Worm (Caenorhabditis elegans) whole organism, L1 larva: Measurements from ENCODE around the gene cwp-2.

Source experiments
- C04F5.9 ChIP-seq: sonication (generic microtip); optimal IDR thresholded peaks from 2 replicates; lab custom pipeline; 2016; ENCODE audit warnings: missing genetic modification characterization, missing compliant biosample characterization
- F16B12.6 ChIP-seq: fragments of 150-350 bp; optimal IDR thresholded peaks from 2 replicates; lab custom pipeline; 2014; ENCODE audit warnings: missing biosample characterization, missing genetic modification characterization
- alr-1 ChIP-seq: fragments of 200-800 bp; sonication (Bioruptor generic); optimal IDR thresholded peaks from 2 replicates; lab custom pipeline; 2018; ENCODE audit warnings: borderline replicate concordance, mild to moderate bottlenecking, missing genetic modification characterization, missing compliant biosample characterization
- aly-2 ChIP-seq: fragments of 150-350 bp; optimal IDR thresholded peaks from 2 replicates; lab custom pipeline; 2014; ENCODE audit warnings: missing biosample characterization, missing genetic modification characterization
- ama-1 ChIP-seq: fragments of 150-350 bp; optimal IDR thresholded peaks from 2 replicates; lab custom pipeline; 2014
- blmp-1 ChIP-seq: fragments of 150-350 bp; optimal IDR thresholded peaks from 2 replicates; lab custom pipeline; 2014; ENCODE audit warnings: missing biosample characterization, missing genetic modification characterization
- ceh-63 ChIP-seq: fragments of 200-800 bp; sonication (Bioruptor generic); optimal IDR thresholded peaks from 2 replicates; lab custom pipeline; 2018; ENCODE audit warnings: mild to moderate bottlenecking, missing genetic modification characterization, missing compliant biosample characterization
- ceh-88 ChIP-seq: fragments of 200-800 bp; sonication (Bioruptor generic); IDR thresholded peaks from 2 replicates; pipeline ENCODE4 v1.3.6; 2022; ENCODE audit warnings: missing genetic modification characterization, missing compliant biosample characterization
- ceh-90 ChIP-seq: sonication (generic microtip); optimal IDR thresholded peaks from 2 replicates; lab custom pipeline; 2016; ENCODE audit warnings: missing genetic modification characterization, missing compliant biosample characterization
- ces-1 ChIP-seq: fragments of 150-350 bp; optimal IDR thresholded peaks from 2 replicates; lab custom pipeline; 2014; ENCODE audit warnings: missing biosample characterization, missing genetic modification reagents, missing genetic modification characterization
- dpl-1 ChIP-seq, 3 experiments: fragments of 150-350 bp in 2 of 3; sonication (generic microtip) in 1 of 3; optimal IDR thresholded peaks; 2 replicates each; lab custom pipeline; 2014 to 2017; ENCODE audit warnings: missing biosample characterization in 3 of 3, missing genetic modification characterization in 3 of 3, missing genetic modification reagents in 3 of 3
- dsc-1 ChIP-seq: sonication (generic microtip); optimal IDR thresholded peaks from 2 replicates; lab custom pipeline; 2016; ENCODE audit warnings: mild to moderate bottlenecking, missing genetic modification characterization, missing compliant biosample characterization
- efl-1 ChIP-seq, 4 experiments: fragments of 150-350 bp; optimal IDR thresholded peaks in 3 of 4; peaks in 1 of 4; 1 replicate in 1 of 4; 2 replicates in 3 of 4; lab custom pipeline; 2014; ENCODE audit warnings: missing biosample characterization in 2 of 4, missing genetic modification characterization in 2 of 4, missing genetic modification reagents in 2 of 4
- egl-13 ChIP-seq: sonication (generic microtip); optimal IDR thresholded peaks from 2 replicates; lab custom pipeline; 2016; ENCODE audit warnings: missing genotype, missing genetic modification reagents, missing genetic modification characterization, missing compliant biosample characterization
- elt-3 ChIP-seq, 6 experiments: fragments of 150-350 bp in 1 of 6; sonication (generic microtip); optimal IDR thresholded peaks; 2 replicates each; lab custom pipeline; 2017 to 2018; ENCODE audit warnings: missing biosample characterization in 6 of 6, missing genetic modification characterization in 6 of 6, inconsistent platforms in 1 of 6
- fkh-10 ChIP-seq: sonication (generic microtip); optimal IDR thresholded peaks from 2 replicates; lab custom pipeline; 2017; ENCODE audit warnings: missing biosample characterization, missing genetic modification reagents, missing genetic modification characterization
- fkh-8 ChIP-seq: sonication (generic microtip); optimal IDR thresholded peaks from 2 replicates; lab custom pipeline; 2016; ENCODE audit warnings: mild to moderate bottlenecking, missing genetic modification characterization, missing compliant biosample characterization
- grh-1 ChIP-seq: fragments of 200-800 bp; sonication (Bioruptor generic); IDR thresholded peaks from 2 replicates; pipeline ENCODE4 v1.3.6; 2022; ENCODE audit warnings: missing genetic modification reagents, missing genetic modification characterization, missing compliant biosample characterization
- hlh-4 ChIP-seq: sonication (generic microtip); optimal IDR thresholded peaks from 2 replicates; lab custom pipeline; 2016; ENCODE audit warnings: mild to moderate bottlenecking, missing genetic modification characterization, missing compliant biosample characterization
- lin-13 ChIP-seq: fragments of 150-350 bp; optimal IDR thresholded peaks from 2 replicates; lab custom pipeline; 2014; ENCODE audit warnings: missing biosample characterization, missing genetic modification reagents, missing genetic modification characterization
- lin-14 ChIP-seq: fragments of 200-800 bp; sonication (Bioruptor generic); optimal IDR thresholded peaks from 2 replicates; lab custom pipeline; 2018; ENCODE audit warnings: mild to moderate bottlenecking, missing genetic modification characterization, moderate library complexity, missing compliant biosample characterization
- lin-15B ChIP-seq: fragments of 150-350 bp; sonication (generic microtip); optimal IDR thresholded peaks from 3 replicates; lab custom pipeline; 2014; ENCODE audit warnings: missing biosample characterization, missing genetic modification characterization
- lin-35 ChIP-seq, 2 experiments: fragments of 150-350 bp; optimal IDR thresholded peaks; 2 replicates each; lab custom pipeline; 2014; ENCODE audit warnings: missing biosample characterization in 2 of 2, missing genetic modification characterization in 2 of 2, missing genetic modification reagents in 2 of 2
- lin-39 ChIP-seq: fragments of 150-350 bp; optimal IDR thresholded peaks from 2 replicates; lab custom pipeline; 2014; ENCODE audit warnings: missing biosample characterization, missing genetic modification reagents, missing genetic modification characterization
- lir-3 ChIP-seq: sonication (generic microtip); optimal IDR thresholded peaks from 2 replicates; lab custom pipeline; 2016; ENCODE audit warnings: mild to moderate bottlenecking, missing genetic modification characterization, moderate library complexity, missing compliant biosample characterization; ENCODE audit not compliant: poor library complexity
- lsy-2 ChIP-seq, 2 experiments: fragments of 150-350 bp; optimal IDR thresholded peaks; 2 replicates each; lab custom pipeline; 2014; ENCODE audit warnings: missing biosample characterization in 2 of 2, missing genetic modification characterization in 2 of 2
- mdl-1 ChIP-seq, 2 experiments: fragments of 150-350 bp; optimal IDR thresholded peaks; 2 replicates each; lab custom pipeline; 2014 to 2017; ENCODE audit warnings: missing biosample characterization in 2 of 2, missing genetic modification characterization in 2 of 2, inconsistent platforms in 1 of 2
- mef-2 ChIP-seq: fragments of 150-350 bp; optimal IDR thresholded peaks from 2 replicates; lab custom pipeline; 2014; ENCODE audit warnings: missing biosample characterization, missing genetic modification characterization
- nhr-11 ChIP-seq: fragments of 150-350 bp; optimal IDR thresholded peaks from 2 replicates; lab custom pipeline; 2014; ENCODE audit warnings: missing biosample characterization, missing genetic modification characterization
- nhr-12 ChIP-seq: sonication (generic microtip); optimal IDR thresholded peaks from 2 replicates; lab custom pipeline; 2017; ENCODE audit warnings: missing biosample characterization, missing genetic modification characterization
- nhr-19 ChIP-seq: fragments of 200-800 bp; sonication (Bioruptor generic); conservative IDR thresholded peaks from 2 replicates; pipeline ENCODE4 v1.3.6; 2022; ENCODE audit warnings: missing genetic modification characterization, missing compliant biosample characterization
- nhr-20 ChIP-seq: sonication (generic microtip); optimal IDR thresholded peaks from 2 replicates; lab custom pipeline; 2016; ENCODE audit warnings: mild to moderate bottlenecking, missing genetic modification characterization, missing compliant biosample characterization
- nhr-28 ChIP-seq: fragments of 150-350 bp; optimal IDR thresholded peaks from 2 replicates; lab custom pipeline; 2014; ENCODE audit warnings: missing biosample characterization, missing genetic modification characterization
- nhr-47 ChIP-seq: sonication (generic microtip); optimal IDR thresholded peaks from 2 replicates; lab custom pipeline; 2016; ENCODE audit warnings: mild to moderate bottlenecking, missing genetic modification characterization, moderate library complexity, missing compliant biosample characterization
- nhr-71 ChIP-seq: sonication (generic microtip); optimal IDR thresholded peaks from 2 replicates; lab custom pipeline; 2016; ENCODE audit warnings: mild to moderate bottlenecking, missing genetic modification characterization, moderate library complexity, missing compliant biosample characterization
- nhr-76 ChIP-seq: sonication (generic microtip); optimal IDR thresholded peaks from 2 replicates; lab custom pipeline; 2017; ENCODE audit warnings: missing biosample characterization, missing genetic modification characterization
- nhr-85 ChIP-seq: sonication (generic microtip); peaks from one replicate; lab custom pipeline; 2016; ENCODE audit warnings: missing genetic modification characterization, inconsistent platforms, missing compliant biosample characterization
- pax-3 ChIP-seq: fragments of 200-800 bp; sonication (Bioruptor generic); optimal IDR thresholded peaks from 2 replicates; lab custom pipeline; 2018; ENCODE audit warnings: mild to moderate bottlenecking, missing genetic modification characterization, moderate library complexity, missing compliant biosample characterization
- pqm-1 ChIP-seq: sonication (generic microtip); optimal IDR thresholded peaks from 3 replicates; lab custom pipeline; 2017; ENCODE audit warnings: missing biosample characterization, missing genetic modification characterization
- rnt-1 ChIP-seq: sonication (generic microtip); optimal IDR thresholded peaks from 2 replicates; lab custom pipeline; 2016; ENCODE audit warnings: mild to moderate bottlenecking, missing genetic modification characterization, moderate library complexity, missing compliant biosample characterization
- skn-1 ChIP-seq: fragments of 150-350 bp; optimal IDR thresholded peaks from 2 replicates; lab custom pipeline; 2014; ENCODE audit warnings: missing biosample characterization, missing genetic modification characterization
- snu-23 ChIP-seq: sonication (generic microtip); optimal IDR thresholded peaks from 2 replicates; lab custom pipeline; 2016; ENCODE audit warnings: missing genetic modification characterization, missing compliant biosample characterization
- swsn-7 ChIP-seq: sonication (generic microtip); optimal IDR thresholded peaks from 2 replicates; lab custom pipeline; 2016; ENCODE audit warnings: missing genetic modification characterization, missing compliant biosample characterization
- tlp-1 ChIP-seq: fragments of 150-350 bp; optimal IDR thresholded peaks from 2 replicates; lab custom pipeline; 2014; ENCODE audit warnings: missing biosample characterization, missing genetic modification characterization
- unc-130 ChIP-seq: fragments of 150-350 bp; optimal IDR thresholded peaks from 2 replicates; lab custom pipeline; 2017; ENCODE audit warnings: missing biosample characterization, missing genetic modification characterization, inconsistent platforms
- unc-30 ChIP-seq: sonication (generic microtip); optimal IDR thresholded peaks from 2 replicates; lab custom pipeline; 2017; ENCODE audit warnings: missing biosample characterization, missing genetic modification characterization
- unc-86 ChIP-seq: sonication (generic microtip); optimal IDR thresholded peaks from 2 replicates; lab custom pipeline; 2016; ENCODE audit warnings: missing genetic modification characterization, missing compliant biosample characterization
- unc-98 ChIP-seq: fragments of 200-800 bp; sonication (Bioruptor generic); IDR thresholded peaks from 2 replicates; pipeline ENCODE4 v1.3.6; 2022; ENCODE audit warnings: missing genetic modification characterization, missing compliant biosample characterization
- xbp-1 ChIP-seq: sonication (generic microtip); optimal IDR thresholded peaks from 2 replicates; lab custom pipeline; 2016; ENCODE audit warnings: missing genetic modification characterization, missing compliant biosample characterization
- ztf-11 ChIP-seq, 2 experiments: sonication (generic microtip); optimal IDR thresholded peaks; 2 replicates each; lab custom pipeline; 2016 to 2017; ENCODE audit warnings: missing genetic modification characterization in 2 of 2, missing biosample characterization in 1 of 2, missing compliant biosample characterization in 1 of 2
- ztf-4 ChIP-seq: fragments of 150-350 bp; optimal IDR thresholded peaks from 2 replicates; lab custom pipeline; 2014; ENCODE audit warnings: missing biosample characterization, missing genetic modification characterization

Gene cwp-2

DNA sequence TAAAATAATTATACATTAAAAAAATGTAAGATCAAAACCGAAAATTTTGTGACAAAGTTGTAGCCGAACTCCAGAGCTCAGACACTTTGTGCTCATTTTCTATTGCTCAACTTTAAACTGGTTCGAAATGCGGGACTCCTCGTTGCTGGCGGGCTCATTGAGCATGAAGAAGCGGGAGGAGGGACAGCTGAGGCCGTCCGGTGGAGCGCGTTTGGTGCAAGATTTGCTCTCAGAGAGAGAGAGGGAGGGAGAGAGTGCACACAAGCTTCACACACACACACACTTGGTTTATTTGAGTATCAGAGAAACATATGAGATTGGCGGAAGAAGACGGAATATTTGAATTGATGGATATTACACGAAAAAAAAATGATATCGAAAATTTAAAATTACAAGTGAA, 31.8 kb downstream of the cwp-2 start (continued):
- TF ChIP-seq nhr-47 (peak; percentile 21), nhr-20 (tag; lab: Kevin White, UChicago) (peak; percentile 30), xbp-1 (peak; percentile 1), nhr-11 (tag; lab: Kevin White, UChicago) (no peak), skn-1 (tag; lab: Kevin White, UChicago) (peak; percentile 27), swsn-7 (tag; lab: Kevin White, UChicago) (peak; percentile 42), dsc-1 (tag; lab: Kevin White, UChicago) (peak; percentile 44), unc-30 (no peak)
- TF ChIP-seq, all 84 proteins: peak for 21

DNA sequence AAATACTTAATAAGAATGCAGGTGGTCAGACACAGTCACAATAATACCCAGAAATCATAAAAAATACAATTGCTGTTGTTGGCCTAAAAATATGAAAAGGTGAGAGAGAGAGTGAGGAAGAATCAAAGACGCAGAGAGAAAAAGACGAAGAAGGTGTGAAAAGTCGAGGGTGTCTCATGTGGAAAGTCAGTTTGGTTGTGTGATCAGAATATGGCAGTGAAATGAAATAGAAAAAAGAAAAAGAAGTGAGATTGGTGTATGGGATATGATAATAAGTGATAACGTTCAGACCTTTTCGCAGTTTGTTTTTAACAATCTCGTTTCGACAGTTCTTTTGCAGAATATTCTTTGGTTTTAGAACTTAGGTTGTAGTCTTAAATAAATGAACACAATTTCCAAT, 35.6 kb downstream of the cwp-2 start:
- TF ChIP-seq ztf-4 (tag; lab: Kevin White, UChicago) = no peak
- TF ChIP-seq lsy-2 (tag; optimal IDR thresholded peaks at IDR 0.05; lab: Kevin White, UChicago) = no peak
- TF ChIP-seq aly-2 (tag; lab: Kevin White, UChicago) = no peak
- TF ChIP-seq lir-3 (tag; lab: Kevin White, UChicago) = no peak
- no peak for TF ChIP-seq ces-1 (GFP tag; lab: Kevin White, UChicago)
- no peak for TF ChIP-seq hlh-4 (tag; lab: Kevin White, UChicago)
- TF ChIP-seq swsn-7 (tag; lab: Kevin White, UChicago) = no peak
- no peak for TF ChIP-seq egl-13 (tag; lab: Kevin White, UChicago)
- no peak for TF ChIP-seq efl-1 (optimal IDR thresholded peaks at IDR 0.05; lab: Kevin White, UChicago)
- TF ChIP-seq efl-1 (GFP tag; optimal IDR thresholded peaks at IDR 0.05 in 1 of 2; lab: Kevin White, UChicago) = peak in 1 of 2 experiments; percentile 73
- TF ChIP-seq F16B12.6 (tag; lab: Kevin White, UChicago) = no peak
- no peak for TF ChIP-seq pax-3 (tag; lab: Kevin White, UChicago)
- TF ChIP-seq mdl-1 (tag; optimal IDR thresholded peaks at IDR 0.05; lab: Kevin White, UChicago) = no peak
- TF ChIP-seq nhr-76 = no peak
- TF ChIP-seq lin-15B (tag; lab: Kevin White, UChicago) = no peak
- TF ChIP-seq ceh-88 (GFP tag; lab: Robert Waterston, UW) = no peak
- no peak for TF ChIP-seq dpl-1 (GFP tag; optimal IDR thresholded peaks at IDR 0.05; lab: Kevin White, UChicago)
- no peak for TF ChIP-seq dsc-1 (tag; lab: Kevin White, UChicago)
- TF ChIP-seq ceh-63 (GFP tag; lab: Kevin White, UChicago) = no peak
- peak; percentile 46 for TF ChIP-seq lin-14 (GFP tag; lab: Kevin White, UChicago)
- TF ChIP-seq nhr-20 (tag; lab: Kevin White, UChicago) = peak; percentile 23
- TF ChIP-seq rnt-1 (tag; lab: Kevin White, UChicago) = no peak
- no peak for TF ChIP-seq xbp-1
- no peak for TF ChIP-seq unc-98 (GFP tag; lab: Robert Waterston, UW)
- TF ChIP-seq nhr-28 (tag; lab: Kevin White, UChicago) = no peak
- TF ChIP-seq lin-13 (GFP tag; lab: Kevin White, UChicago) = no peak
- no peak for TF ChIP-seq lin-39
- peak; percentile 77 for TF ChIP-seq nhr-85 (tag; lab: Kevin White, UChicago)
- TF ChIP-seq alr-1 (tag; lab: Kevin White, UChicago) = no peak
- no peak for TF ChIP-seq C04F5.9 (tag; lab: Kevin White, UChicago)
- no peak for TF ChIP-seq fkh-10 (GFP tag; lab: Kevin White, UChicago)
- TF ChIP-seq ama-1 (lab: Kevin White, UChicago) = no peak
- peak in 1 of 2 experiments; percentile 6 for TF ChIP-seq lin-35 (GFP tag; optimal IDR thresholded peaks at IDR 0.05; lab: Kevin White, UChicago)
- TF ChIP-seq elt-3 (tag; optimal IDR thresholded peaks at IDR 0.05; lab: Kevin White, UChicago) = peak in 1 of 6 experiments; percentile 30
- TF ChIP-seq nhr-47 = no peak
- no peak for TF ChIP-seq nhr-12 (tag; lab: Kevin White, UChicago)
- TF ChIP-seq unc-130 = no peak
- no peak for TF ChIP-seq ztf-11 (tag; optimal IDR thresholded peaks at IDR 0.05; lab: Kevin White, UChicago)
- TF ChIP-seq fkh-8 (tag; lab: Kevin White, UChicago) = peak; percentile 29
- peak; percentile 71 for TF ChIP-seq blmp-1 (tag; lab: Kevin White, UChicago)
- TF ChIP-seq nhr-19 (GFP tag; lab: Robert Waterston, UW) = no peak
- no peak for TF ChIP-seq unc-86
- TF ChIP-seq ceh-90 (tag; lab: Kevin White, UChicago) = no peak
- TF ChIP-seq mef-2 = no peak
- no peak for TF ChIP-seq pqm-1
- TF ChIP-seq snu-23 (GFP tag; lab: Kevin White, UChicago) = peak; percentile 42
- no peak for TF ChIP-seq tlp-1 (tag; lab: Kevin White, UChicago)
- TF ChIP-seq nhr-71 (tag; lab: Kevin White, UChicago) = peak; percentile 41
- TF ChIP-seq grh-1 (GFP tag; lab: Robert Waterston, UW) = no peak
